Worm (Caenorhabditis elegans) whole organism, L1 larva: ENCODE data around the gene C29F9.2.
A peak's percentile ranks its signal among the peaks of the same experiment; 100 is the strongest.

Experiments used
- C04F5.9 ChIP-seq: sonication (generic microtip); optimal IDR thresholded peaks from 2 replicates; lab custom pipeline; 2016; ENCODE audit warnings: missing genetic modification characterization, missing compliant biosample characterization
- Y116A8C.19 ChIP-seq: sonication (generic microtip); optimal IDR thresholded peaks from 2 replicates; lab custom pipeline; 2016; ENCODE audit warnings: missing compliant biosample characterization, missing genetic modification characterization, borderline replicate concordance
- aha-1 ChIP-seq: fragments of 150-350 bp; optimal IDR thresholded peaks from 2 replicates; lab custom pipeline; 2014; ENCODE audit warnings: missing biosample characterization, missing genetic modification characterization
- blmp-1 ChIP-seq: fragments of 150-350 bp; optimal IDR thresholded peaks from 2 replicates; lab custom pipeline; 2014; ENCODE audit warnings: missing biosample characterization, missing genetic modification characterization
- ceh-8 ChIP-seq: fragments of 200-800 bp; sonication (Bioruptor generic); optimal IDR thresholded peaks from 2 replicates; lab custom pipeline; 2018; ENCODE audit warnings: mild to moderate bottlenecking, missing genetic modification characterization, moderate library complexity, missing compliant biosample characterization
- ceh-82 ChIP-seq, 3 experiments: fragments of 150-350 bp in 1 of 3; sonication (generic microtip) in 2 of 3; optimal IDR thresholded peaks; 2 replicates each; lab custom pipeline; 2014 to 2017; ENCODE audit warnings: missing biosample characterization in 3 of 3, missing genetic modification characterization in 3 of 3
- ceh-88 ChIP-seq: fragments of 200-800 bp; sonication (Bioruptor generic); IDR thresholded peaks from 2 replicates; pipeline ENCODE4 v1.3.6; 2022; ENCODE audit warnings: missing genetic modification characterization, missing compliant biosample characterization
- dpl-1 ChIP-seq, 3 experiments: fragments of 150-350 bp in 2 of 3; sonication (generic microtip) in 1 of 3; optimal IDR thresholded peaks; 2 replicates each; lab custom pipeline; 2014 to 2017; ENCODE audit warnings: missing biosample characterization in 3 of 3, missing genetic modification characterization in 3 of 3, missing genetic modification reagents in 3 of 3
- dsc-1 ChIP-seq: sonication (generic microtip); optimal IDR thresholded peaks from 2 replicates; lab custom pipeline; 2016; ENCODE audit warnings: mild to moderate bottlenecking, missing genetic modification characterization, missing compliant biosample characterization
- efl-1 ChIP-seq, 4 experiments: fragments of 150-350 bp; optimal IDR thresholded peaks in 3 of 4; peaks in 1 of 4; 1 replicate in 1 of 4; 2 replicates in 3 of 4; lab custom pipeline; 2014; ENCODE audit warnings: missing biosample characterization in 2 of 4, missing genetic modification characterization in 2 of 4, missing genetic modification reagents in 2 of 4
- egl-13 ChIP-seq: sonication (generic microtip); optimal IDR thresholded peaks from 2 replicates; lab custom pipeline; 2016; ENCODE audit warnings: missing genotype, missing genetic modification reagents, missing genetic modification characterization, missing compliant biosample characterization
- egl-27 ChIP-seq, 2 experiments: fragments of 150-350 bp in 1 of 2; sonication (generic microtip); optimal IDR thresholded peaks; 3 replicates each; lab custom pipeline; 2017 to 2018; ENCODE audit warnings: missing biosample characterization in 2 of 2, missing genetic modification characterization in 2 of 2, missing genetic modification reagents in 2 of 2
- ets-5 ChIP-seq: fragments of 200-800 bp; sonication (Bioruptor generic); IDR thresholded peaks from 2 replicates; pipeline ENCODE4 v1.3.6; 2022; ENCODE audit warnings: missing genetic modification characterization, missing compliant biosample characterization
- fkh-4 ChIP-seq: sonication (generic microtip); optimal IDR thresholded peaks from 2 replicates; lab custom pipeline; 2016; ENCODE audit warnings: missing compliant biosample characterization, missing genetic modification characterization, borderline replicate concordance
- grh-1 ChIP-seq: fragments of 200-800 bp; sonication (Bioruptor generic); IDR thresholded peaks from 2 replicates; pipeline ENCODE4 v1.3.6; 2022; ENCODE audit warnings: missing genetic modification reagents, missing genetic modification characterization, missing compliant biosample characterization
- hpl-2 ChIP-seq: fragments of 150-350 bp; optimal IDR thresholded peaks from 2 replicates; lab custom pipeline; 2014; ENCODE audit warnings: missing biosample characterization, missing genetic modification reagents, missing genetic modification characterization
- isw-1 ChIP-seq: fragments of 200-800 bp; sonication (Bioruptor generic); IDR thresholded peaks from 2 replicates; pipeline ENCODE4 v1.3.6; 2022; ENCODE audit warnings: missing genetic modification characterization, missing compliant biosample characterization
- jun-1 ChIP-seq: fragments of 150-350 bp; optimal IDR thresholded peaks from 2 replicates; lab custom pipeline; 2014; ENCODE audit warnings: missing biosample characterization, missing genetic modification reagents, missing genetic modification characterization
- lin-13 ChIP-seq: fragments of 150-350 bp; optimal IDR thresholded peaks from 2 replicates; lab custom pipeline; 2014; ENCODE audit warnings: missing biosample characterization, missing genetic modification reagents, missing genetic modification characterization
- lin-39 ChIP-seq: fragments of 150-350 bp; optimal IDR thresholded peaks from 2 replicates; lab custom pipeline; 2014; ENCODE audit warnings: missing biosample characterization, missing genetic modification reagents, missing genetic modification characterization
- mdl-1 ChIP-seq, 2 experiments: fragments of 150-350 bp; optimal IDR thresholded peaks; 2 replicates each; lab custom pipeline; 2014 to 2017; ENCODE audit warnings: missing biosample characterization in 2 of 2, missing genetic modification characterization in 2 of 2, inconsistent platforms in 1 of 2
- nhr-11 ChIP-seq: fragments of 150-350 bp; optimal IDR thresholded peaks from 2 replicates; lab custom pipeline; 2014; ENCODE audit warnings: missing biosample characterization, missing genetic modification characterization
- nhr-12 ChIP-seq: sonication (generic microtip); optimal IDR thresholded peaks from 2 replicates; lab custom pipeline; 2017; ENCODE audit warnings: missing biosample characterization, missing genetic modification characterization
- nhr-19 ChIP-seq: fragments of 200-800 bp; sonication (Bioruptor generic); conservative IDR thresholded peaks from 2 replicates; pipeline ENCODE4 v1.3.6; 2022; ENCODE audit warnings: missing genetic modification characterization, missing compliant biosample characterization
- nhr-237 ChIP-seq: fragments of 150-350 bp; optimal IDR thresholded peaks from 2 replicates; lab custom pipeline; 2014; ENCODE audit warnings: missing biosample characterization, missing genetic modification characterization
- nhr-85 ChIP-seq: sonication (generic microtip); peaks from one replicate; lab custom pipeline; 2016; ENCODE audit warnings: missing genetic modification characterization, inconsistent platforms, missing compliant biosample characterization
- nhr-90 ChIP-seq: sonication (generic microtip); optimal IDR thresholded peaks from 2 replicates; lab custom pipeline; 2016; ENCODE audit warnings: mild to moderate bottlenecking, missing genetic modification characterization, missing compliant biosample characterization; ENCODE audit not compliant: poor library complexity
- pqm-1 ChIP-seq: sonication (generic microtip); optimal IDR thresholded peaks from 3 replicates; lab custom pipeline; 2017; ENCODE audit warnings: missing biosample characterization, missing genetic modification characterization
- rnt-1 ChIP-seq: sonication (generic microtip); optimal IDR thresholded peaks from 2 replicates; lab custom pipeline; 2016; ENCODE audit warnings: mild to moderate bottlenecking, missing genetic modification characterization, moderate library complexity, missing compliant biosample characterization
- snpc-4 ChIP-seq: fragments of 150-350 bp; optimal IDR thresholded peaks from 2 replicates; lab custom pipeline; 2014; ENCODE audit warnings: missing biosample characterization, missing genetic modification characterization
- sptf-1 ChIP-seq: fragments of 150-350 bp; optimal IDR thresholded peaks from 2 replicates; lab custom pipeline; 2014; ENCODE audit warnings: missing biosample characterization, missing genetic modification characterization
- sup-37 ChIP-seq: fragments of 200-800 bp; sonication (Bioruptor generic); optimal IDR thresholded peaks from 2 replicates; lab custom pipeline; 2018; ENCODE audit warnings: mild to moderate bottlenecking, missing genetic modification characterization, missing compliant biosample characterization
- tlp-1 ChIP-seq: fragments of 150-350 bp; optimal IDR thresholded peaks from 2 replicates; lab custom pipeline; 2014; ENCODE audit warnings: missing biosample characterization, missing genetic modification characterization
- unc-130 ChIP-seq: fragments of 150-350 bp; optimal IDR thresholded peaks from 2 replicates; lab custom pipeline; 2017; ENCODE audit warnings: missing biosample characterization, missing genetic modification characterization, inconsistent platforms
- unc-62 ChIP-seq: fragments of 150-350 bp; optimal IDR thresholded peaks from 2 replicates; lab custom pipeline; 2014; ENCODE audit warnings: missing biosample characterization, missing genetic modification reagents, missing genetic modification characterization
- unc-98 ChIP-seq: fragments of 200-800 bp; sonication (Bioruptor generic); IDR thresholded peaks from 2 replicates; pipeline ENCODE4 v1.3.6; 2022; ENCODE audit warnings: missing genetic modification characterization, missing compliant biosample characterization
- vab-15 ChIP-seq: sonication (generic microtip); optimal IDR thresholded peaks from 2 replicates; lab custom pipeline; 2017; ENCODE audit warnings: missing genotype, mild to moderate bottlenecking, missing genetic modification characterization, missing compliant biosample characterization
- xbp-1 ChIP-seq: sonication (generic microtip); optimal IDR thresholded peaks from 2 replicates; lab custom pipeline; 2016; ENCODE audit warnings: missing genetic modification characterization, missing compliant biosample characterization
- zag-1 ChIP-seq: fragments of 150-350 bp; optimal IDR thresholded peaks from 2 replicates; lab custom pipeline; 2014; ENCODE audit warnings: missing biosample characterization, missing genetic modification characterization
- zip-4 ChIP-seq: fragments of 200-800 bp; sonication (Bioruptor generic); optimal IDR thresholded peaks from 2 replicates; lab custom pipeline; 2018; ENCODE audit warnings: mild to moderate bottlenecking, missing genetic modification characterization, moderate library complexity, missing compliant biosample characterization

Gene C29F9.2

ce11 chrIII:89155-89554 lies 41.6 kb upstream of the C29F9.2 start (continued):
- no peak for TF ChIP-seq ceh-88 (GFP tag; lab: Robert Waterston, UW)
- peak in 2 of 3 experiments; percentile 14 to 19 for TF ChIP-seq dpl-1 (GFP tag; optimal IDR thresholded peaks at IDR 0.05; lab: Kevin White, UChicago)
- no peak for TF ChIP-seq egl-27 (tag; optimal IDR thresholded peaks at IDR 0.05; lab: Kevin White, UChicago)
- peak; percentile 5 for TF ChIP-seq C04F5.9 (tag; lab: Kevin White, UChicago)
- no peak for TF ChIP-seq pqm-1
- no peak for TF ChIP-seq fkh-4 (tag; lab: Kevin White, UChicago)
- no peak for TF ChIP-seq aha-1 (tag; lab: Kevin White, UChicago)
- TF ChIP-seq ceh-8: no peak
- TF ChIP-seq grh-1 (GFP tag; lab: Robert Waterston, UW): peak; percentile 32; the same call in 1 of the 2 replicates
- no peak for TF ChIP-seq unc-98
- no peak for TF ChIP-seq nhr-12
- TF ChIP-seq Y116A8C.19 (tag; lab: Kevin White, UChicago): no peak
- peak in 2 of 3 experiments; percentile 17 to 31 for TF ChIP-seq ceh-82 (tag; optimal IDR thresholded peaks at IDR 0.05; lab: Kevin White, UChicago)
- TF ChIP-seq dsc-1 (tag; lab: Kevin White, UChicago): peak; percentile 50
- peak; percentile 42 for TF ChIP-seq lin-13 (GFP tag; lab: Kevin White, UChicago)
- TF ChIP-seq unc-130 (tag; lab: Kevin White, UChicago): no peak
- no peak for TF ChIP-seq hpl-2
- no peak for TF ChIP-seq nhr-11 (tag; lab: Kevin White, UChicago)
- TF ChIP-seq blmp-1 (tag; lab: Kevin White, UChicago): no peak
- no peak for TF ChIP-seq sup-37 (GFP tag; lab: Kevin White, UChicago)
- peak; percentile 38 for TF ChIP-seq lin-39 (tag; lab: Kevin White, UChicago)
- TF ChIP-seq tlp-1: no peak
- TF ChIP-seq nhr-237 (tag; lab: Kevin White, UChicago): no peak
- peak; percentile 60 for TF ChIP-seq rnt-1 (tag; lab: Kevin White, UChicago)
- TF ChIP-seq zag-1 (tag; lab: Kevin White, UChicago): no peak
- TF ChIP-seq mdl-1 (tag; optimal IDR thresholded peaks at IDR 0.05; lab: Kevin White, UChicago): peak in 1 of 2 experiments; percentile 16
- no peak for TF ChIP-seq ets-5
- TF ChIP-seq unc-62 (GFP tag; lab: Kevin White, UChicago): no peak
- TF ChIP-seq jun-1 (tag; lab: Kevin White, UChicago): peak; percentile 16
- peak; percentile 68 for TF ChIP-seq nhr-85 (tag; lab: Kevin White, UChicago)
- peak; percentile 59 for TF ChIP-seq nhr-19 (GFP tag; lab: Robert Waterston, UW)
- no peak for TF ChIP-seq egl-13 (tag; lab: Kevin White, UChicago)
- no peak for TF ChIP-seq vab-15 (tag; lab: Kevin White, UChicago)
- no peak for TF ChIP-seq snpc-4 (tag; lab: Kevin White, UChicago)
- TF ChIP-seq isw-1 (GFP tag; lab: Robert Waterston, UW): peak; percentile 2; the same call in 1 of the 2 replicates
- TF ChIP-seq nhr-90 (tag; lab: Kevin White, UChicago): peak; percentile 73
- no peak for TF ChIP-seq sptf-1 (tag; lab: Kevin White, UChicago)
- TF ChIP-seq xbp-1: peak; percentile 26

ce11 chrIII:92247-92646 lies 38.5 kb upstream of the C29F9.2 start:
- no peak for TF ChIP-seq lin-13 (GFP tag; lab: Kevin White, UChicago)
- TF ChIP-seq zip-4 (GFP tag; lab: Kevin White, UChicago): no peak
- no peak for TF ChIP-seq efl-1 (optimal IDR thresholded peaks at IDR 0.05; lab: Kevin White, UChicago)
- peak in 1 of 2 experiments; percentile 90 for TF ChIP-seq efl-1 (GFP tag; optimal IDR thresholded peaks at IDR 0.05 in 1 of 2; lab: Kevin White, UChicago)
